Fruit fly (Drosophila melanogaster) whole organism, embryonic: Measurements from ENCODE around the gene Taf6.

Experiments
- Atf6 ChIP-seq: fragments of 200-800 bp; sonication (Bioruptor generic); IDR thresholded peaks from 2 replicates; pipeline ENCODE4 v1.3.6; 2022; ENCODE audit warnings: missing biosample characterization, missing genetic modification characterization
- Blimp-1 ChIP-seq: fragments of 200-800 bp; sonication (Bioruptor generic); optimal IDR thresholded peaks from 3 replicates; lab custom pipeline; 2018; ENCODE audit warnings: missing biosample characterization, missing genetic modification characterization, mild to moderate bottlenecking, moderate library complexity, missing genetic modification reagents
- CG10543 ChIP-seq: fragments of 200-800 bp; sonication (Bioruptor generic); optimal IDR thresholded peaks from 3 replicates; lab custom pipeline; 2017; ENCODE audit warnings: missing biosample characterization, mild to moderate bottlenecking, missing genetic modification characterization, moderate library complexity
- CG12391 ChIP-seq: fragments of 200-800 bp; sonication (Bioruptor generic); optimal IDR thresholded peaks from 3 replicates; lab custom pipeline; 2018; ENCODE audit warnings: missing biosample characterization, mild to moderate bottlenecking, missing genetic modification characterization, moderate library complexity
- CG14014 ChIP-seq: fragments of 200-800 bp; sonication (Bioruptor generic); IDR thresholded peaks from 2 replicates; pipeline ENCODE4 v1.3.6; 2022; ENCODE audit warnings: missing biosample characterization, missing genetic modification characterization
- CG16813 ChIP-seq: fragments of 200-800 bp; sonication (Bioruptor generic); IDR thresholded peaks from 3 replicates; pipeline ENCODE4 v1.3.6; 2022; ENCODE audit warnings: missing biosample characterization, missing genetic modification characterization; ENCODE audit not compliant: partially characterized antibody
- CG17359 ChIP-seq: fragments of 200-800 bp; sonication (Bioruptor generic); optimal IDR thresholded peaks from 3 replicates; lab custom pipeline; 2018; ENCODE audit warnings: missing biosample characterization, mild to moderate bottlenecking, missing genetic modification characterization, moderate library complexity
- CG1792 ChIP-seq: fragments of 200-800 bp; sonication (Bioruptor generic); optimal IDR thresholded peaks from 2 replicates; lab custom pipeline; 2016; ENCODE audit warnings: missing biosample characterization, missing genetic modification characterization
- CG2889 ChIP-seq: fragments of 200-800 bp; sonication (Bioruptor generic); IDR thresholded peaks from 3 replicates; pipeline ENCODE4 v1.3.6; 2022; ENCODE audit warnings: missing biosample characterization, missing genetic modification characterization
- CG30403 ChIP-seq: fragments of 200-800 bp; sonication (Bioruptor generic); optimal IDR thresholded peaks from 3 replicates; lab custom pipeline; 2016; ENCODE audit warnings: missing biosample characterization, missing genetic modification characterization
- CG31365 ChIP-seq: fragments of 200-800 bp; sonication (Bioruptor generic); optimal IDR thresholded peaks from 2 replicates; lab custom pipeline; 2018; ENCODE audit warnings: missing biosample characterization, mild to moderate bottlenecking, missing genetic modification characterization
- CG31441 ChIP-seq: fragments of 200-800 bp; sonication (Bioruptor generic); IDR thresholded peaks from 2 replicates; pipeline ENCODE4 v1.3.6; 2022; ENCODE audit warnings: missing biosample characterization, missing genetic modification characterization
- CG6254 ChIP-seq: fragments of 200-800 bp; sonication (Bioruptor generic); optimal IDR thresholded peaks from 3 replicates; lab custom pipeline; 2017; ENCODE audit warnings: mild to moderate bottlenecking, missing biosample characterization, missing genetic modification reagents, missing genetic modification characterization
- CG7839 ChIP-seq: fragments of 200-800 bp; sonication (Bioruptor generic); optimal IDR thresholded peaks from 3 replicates; lab custom pipeline; 2018; ENCODE audit warnings: missing biosample characterization, mild to moderate bottlenecking, missing genetic modification characterization, moderate library complexity
- CG8089 ChIP-seq: fragments of 200-800 bp; sonication (Bioruptor generic); optimal IDR thresholded peaks from 3 replicates; lab custom pipeline; 2016; ENCODE audit warnings: missing biosample characterization, missing genetic modification characterization
- CG8359 ChIP-seq: fragments of 200-800 bp; sonication (Bioruptor generic); optimal IDR thresholded peaks from 2 replicates; lab custom pipeline; 2017; ENCODE audit warnings: missing biosample characterization, mild to moderate bottlenecking, missing genetic modification characterization, borderline replicate concordance
- CG8478 ChIP-seq: fragments of >200 bp; optimal IDR thresholded peaks from 2 replicates; lab custom pipeline; 2018
- Doc2 ChIP-seq: fragments of 200-800 bp; sonication (Bioruptor generic); IDR thresholded peaks from 2 replicates; pipeline ENCODE4 v1.3.6; 2022; ENCODE audit warnings: missing biosample characterization, missing genetic modification characterization
- E2f2 ChIP-seq: fragments of 200-800 bp; sonication (Bioruptor generic); IDR thresholded peaks from 2 replicates; pipeline ENCODE4 v1.3.6; 2022; ENCODE audit warnings: missing biosample characterization, missing genetic modification characterization
- ERR ChIP-seq: fragments of 200-800 bp; sonication (Bioruptor generic); optimal IDR thresholded peaks from 2 replicates; lab custom pipeline; 2016; ENCODE audit warnings: missing biosample characterization, missing genetic modification characterization
- Fer1 ChIP-seq: fragments of 200-800 bp; sonication (Bioruptor generic); optimal IDR thresholded peaks from 2 replicates; lab custom pipeline; 2017; ENCODE audit warnings: missing biosample characterization, mild to moderate bottlenecking, missing genetic modification characterization
- H15 ChIP-seq: fragments of 200-800 bp; sonication (Bioruptor generic); IDR thresholded peaks from 3 replicates; pipeline ENCODE4 v1.3.6; 2022; ENCODE audit warnings: missing biosample characterization, missing genetic modification characterization
- HLH4C ChIP-seq: fragments of 200-800 bp; sonication (Bioruptor generic); IDR thresholded peaks from 3 replicates; pipeline ENCODE4 v1.3.6; 2022; ENCODE audit warnings: missing biosample characterization, missing genetic modification characterization; ENCODE audit not compliant: partially characterized antibody
- HLH54F ChIP-seq: fragments of 200-800 bp; sonication (Bioruptor generic); optimal IDR thresholded peaks from 3 replicates; lab custom pipeline; 2016; ENCODE audit warnings: missing biosample characterization, missing genetic modification characterization
- Hsf ChIP-seq: fragments of 200-800 bp; sonication (Bioruptor generic); optimal IDR thresholded peaks from 3 replicates; lab custom pipeline; 2016; ENCODE audit warnings: missing biosample characterization, missing genetic modification characterization
- Jarid2 ChIP-seq: fragments of 200-800 bp; sonication (Bioruptor generic); optimal IDR thresholded peaks from 3 replicates; lab custom pipeline; 2017; ENCODE audit warnings: mild to moderate bottlenecking, missing biosample characterization, missing genetic modification reagents, missing genetic modification characterization
- Lpt ChIP-seq: fragments of >200 bp; optimal IDR thresholded peaks from 2 replicates; lab custom pipeline; 2018; ENCODE audit warnings: missing biosample characterization, missing genetic modification characterization
- NFAT ChIP-seq: fragments of 200-800 bp; sonication (Bioruptor generic); IDR thresholded peaks from 2 replicates; pipeline ENCODE4 v1.3.6; 2022; ENCODE audit warnings: missing biosample characterization, missing genetic modification characterization
- NK7.1 ChIP-seq: fragments of 200-800 bp; sonication (Bioruptor generic); optimal IDR thresholded peaks from 3 replicates; lab custom pipeline; 2016; ENCODE audit warnings: missing biosample characterization, missing genetic modification characterization
- Nf-YB ChIP-seq: fragments of 200-800 bp; sonication (Bioruptor generic); optimal IDR thresholded peaks from 3 replicates; lab custom pipeline; 2019; ENCODE audit warnings: missing biosample characterization, mild to moderate bottlenecking, missing genetic modification characterization, moderate library complexity
- Scr ChIP-seq: fragments of 200-800 bp; sonication (Bioruptor generic); IDR thresholded peaks from 2 replicates; pipeline ENCODE4 v1.3.6; 2022; ENCODE audit warnings: missing biosample characterization, missing genetic modification characterization; ENCODE audit not compliant: partially characterized antibody
- Sin3A ChIP-seq: fragments of >200 bp; optimal IDR thresholded peaks from 2 replicates; lab custom pipeline; 2018
- Xbp1 ChIP-seq: fragments of 200-800 bp; sonication (Bioruptor generic); optimal IDR thresholded peaks from 3 replicates; lab custom pipeline; 2016; ENCODE audit warnings: missing biosample characterization, mild to moderate bottlenecking, missing genetic modification characterization
- bbx ChIP-seq: fragments of 200-800 bp; sonication (Bioruptor generic); IDR thresholded peaks from 2 replicates; pipeline ENCODE4 v1.3.6; 2022; ENCODE audit warnings: missing biosample characterization, missing genetic modification characterization; ENCODE audit not compliant: partially characterized antibody
- btn ChIP-seq: fragments of 200-800 bp; sonication (Bioruptor generic); optimal IDR thresholded peaks from 2 replicates; lab custom pipeline; 2016; ENCODE audit warnings: missing biosample characterization, missing genetic modification characterization
- chm ChIP-seq: fragments of 200-800 bp; sonication (Bioruptor generic); IDR thresholded peaks from 2 replicates; pipeline ENCODE4 v1.3.6; 2022; ENCODE audit warnings: missing biosample characterization, missing genetic modification characterization
- crp ChIP-seq, 2 experiments: fragments of 200-800 bp; sonication (Bioruptor generic); optimal IDR thresholded peaks; 2 replicates in 1 of 2; 3 replicates in 1 of 2; lab custom pipeline; 2017; ENCODE audit warnings: missing biosample characterization in 2 of 2, missing genetic modification characterization in 2 of 2, mild to moderate bottlenecking in 1 of 2, moderate library complexity in 1 of 2
- dmrt99B ChIP-seq: fragments of 200-800 bp; sonication (Bioruptor generic); optimal IDR thresholded peaks from 2 replicates; lab custom pipeline; 2018; ENCODE audit warnings: missing biosample characterization, mild to moderate bottlenecking, missing genetic modification characterization, moderate library complexity
- grn ChIP-seq: fragments of 200-800 bp; sonication (Bioruptor generic); optimal IDR thresholded peaks from 3 replicates; lab custom pipeline; 2017; ENCODE audit warnings: missing biosample characterization, missing genetic modification characterization
- inv ChIP-seq: fragments of 200-800 bp; sonication (Bioruptor generic); IDR thresholded peaks from 2 replicates; pipeline ENCODE4 v1.3.6; 2022; ENCODE audit warnings: missing biosample characterization, missing genetic modification characterization; ENCODE audit not compliant: partially characterized antibody
- lola ChIP-seq, 3 experiments: fragments of >200 bp in 2 of 3; fragments of 200-800 bp in 1 of 3; sonication (Bioruptor generic) in 1 of 3; optimal IDR thresholded peaks; 2 replicates each; lab custom pipeline; 2017 to 2019; ENCODE audit warnings: missing biosample characterization in 3 of 3, missing genetic modification characterization in 3 of 3, mild to moderate bottlenecking in 1 of 3, moderate library complexity in 1 of 3
- odd ChIP-seq: fragments of 200-800 bp; sonication (Bioruptor generic); optimal IDR thresholded peaks from 2 replicates; lab custom pipeline; 2017; ENCODE audit warnings: missing biosample characterization, mild to moderate bottlenecking, missing genetic modification characterization
- p53 ChIP-seq: fragments of 200-800 bp; sonication (Bioruptor generic); optimal IDR thresholded peaks from 2 replicates; lab custom pipeline; 2016; ENCODE audit warnings: missing biosample characterization, missing genetic modification characterization
- sd ChIP-seq: fragments of 200-800 bp; sonication (Bioruptor generic); optimal IDR thresholded peaks from 3 replicates; lab custom pipeline; 2018; ENCODE audit warnings: missing biosample characterization, mild to moderate bottlenecking, missing genetic modification characterization, moderate library complexity
- sens ChIP-seq: fragments of 200-800 bp; sonication (Bioruptor generic); peaks from one replicate; lab custom pipeline; 2016; ENCODE audit warnings: missing biosample characterization, missing genetic modification characterization
- slbo ChIP-seq: fragments of 200-800 bp; sonication (Bioruptor generic); IDR thresholded peaks from 2 replicates; pipeline ENCODE4 v1.3.6; 2022; ENCODE audit warnings: missing biosample characterization, missing genetic modification characterization
- stwl ChIP-seq: fragments of 200-800 bp; sonication (Bioruptor generic); optimal IDR thresholded peaks from 3 replicates; lab custom pipeline; 2018; ENCODE audit warnings: missing biosample characterization, mild to moderate bottlenecking, missing genetic modification characterization, moderate library complexity
- tx ChIP-seq: fragments of 200-800 bp; sonication (Bioruptor generic); optimal IDR thresholded peaks from 2 replicates; lab custom pipeline; 2016; ENCODE audit warnings: missing biosample characterization, missing genetic modification characterization
- z ChIP-seq: fragments of 200-800 bp; sonication (Bioruptor generic); IDR thresholded peaks from 3 replicates; pipeline ENCODE4 v1.3.6; 2022; ENCODE audit warnings: missing biosample characterization, missing genetic modification characterization
- zf30C ChIP-seq: fragments of 200-800 bp; sonication (Bioruptor generic); optimal IDR thresholded peaks from 3 replicates; lab custom pipeline; 2018; ENCODE audit warnings: missing biosample characterization, mild to moderate bottlenecking, missing genetic modification characterization

Gene Taf6

DNA sequence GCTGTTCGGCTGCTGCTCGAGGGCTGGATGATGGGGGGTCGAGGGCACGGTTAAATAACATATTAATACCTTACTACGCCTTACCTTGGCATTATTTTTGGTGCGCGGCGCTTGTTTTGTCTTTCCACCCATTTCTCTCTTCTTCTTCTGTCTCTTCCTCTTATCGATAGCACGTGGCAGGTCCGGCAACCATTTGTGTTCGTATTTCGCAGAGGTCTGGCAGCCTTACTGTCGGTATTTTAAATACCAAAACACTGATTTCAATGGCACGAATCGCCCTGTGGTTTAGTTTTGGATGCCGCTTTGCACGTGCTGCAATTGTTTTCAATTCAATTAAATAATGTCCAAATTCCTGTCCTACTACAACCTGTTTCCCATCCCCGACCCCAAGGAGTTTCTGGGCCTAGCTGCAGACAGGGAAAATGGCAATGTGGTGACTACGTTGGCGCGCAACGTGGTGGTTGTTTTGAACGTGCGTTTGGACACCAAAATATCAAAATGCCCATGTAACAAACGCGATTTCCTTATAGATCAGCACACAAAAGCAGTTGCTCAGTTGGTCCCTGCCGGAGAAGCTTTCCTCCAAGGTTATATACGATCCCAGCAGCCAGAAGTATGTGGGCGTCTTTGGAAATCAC lies 46.6 kb upstream of the Taf6 start, which contains the start of the genes Ltn1 and CG9300 (continued):
- TF ChIP-seq NFAT (GFP tag; lab: Robert Waterston, UW) (peak; percentile 50; the same call in 1 of the 2 replicates), tx (GFP tag; lab: Kevin White, UChicago) (peak; percentile 31), stwl (tag; lab: Kevin White, UChicago) (peak; percentile 81), Scr (GFP tag; lab: Robert Waterston, UW) (peak; percentile 56), CG16813 (GFP tag; lab: Robert Waterston, UW) (peak; percentile 51; the same call in 2 of the 3 replicates), CG14014 (no peak), Atf6 (GFP tag; lab: Robert Waterston, UW) (no peak), HLH4C (GFP tag; lab: Robert Waterston, UW) (peak; percentile 43; the same call in 1 of the 3 replicates), inv (peak; percentile 41; the same call in 1 of the 2 replicates), E2f2 (peak; percentile 67), crp (GFP tag; optimal IDR thresholded peaks at IDR 0.05; lab: Kevin White, UChicago) (peak in 1 of 2 experiments; percentile 17), Sin3A (peak; percentile 83), CG6254 (peak; percentile 100), p53 (GFP tag; lab: Kevin White, UChicago) (peak; percentile 44), btn (GFP tag; lab: Kevin White, UChicago) (no peak), Lpt (no peak), Xbp1 (peak; percentile 33), H15 (GFP tag; lab: Robert Waterston, UW) (no peak), CG30403 (peak; percentile 23)

DNA sequence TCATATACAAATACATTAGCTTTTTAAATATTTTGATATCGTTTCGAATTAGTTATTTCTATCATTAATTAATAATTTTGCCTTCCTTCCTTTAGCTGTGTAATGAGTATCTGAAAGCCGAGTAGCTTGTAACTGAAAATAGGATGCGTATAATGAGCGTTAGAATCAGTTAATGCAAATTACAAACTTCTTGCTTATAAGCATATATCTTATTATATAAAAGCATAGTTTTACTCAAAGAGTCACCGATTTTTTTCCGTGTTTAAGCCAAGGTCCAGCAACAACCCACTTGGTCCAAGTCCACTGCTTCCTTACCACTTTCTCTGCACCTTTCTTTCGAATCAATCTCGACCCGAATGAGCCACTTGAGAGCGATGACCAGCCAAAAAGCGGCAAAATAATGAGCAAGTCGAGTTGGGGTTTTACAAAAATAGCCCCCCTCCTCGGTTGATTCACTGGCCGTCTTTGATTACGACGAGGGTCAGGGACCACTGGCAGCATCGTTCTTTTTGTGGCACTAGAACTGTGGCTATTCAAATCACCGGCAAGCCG lies 42.9 kb upstream of the Taf6 start:
- no peak for TF ChIP-seq ERR (GFP tag; lab: Kevin White, UChicago)
- no peak for TF ChIP-seq Fer1
- no peak for TF ChIP-seq dmrt99B (tag; lab: Kevin White, UChicago)
- TF ChIP-seq CG8089 (GFP tag; lab: Kevin White, UChicago), result no peak
- no peak for TF ChIP-seq NK7.1 (GFP tag; lab: Kevin White, UChicago)
- no peak for TF ChIP-seq z (GFP tag; lab: Robert Waterston, UW)
- TF ChIP-seq CG8359 (GFP tag; lab: Kevin White, UChicago), result no peak
- no peak for TF ChIP-seq CG17359 (tag; lab: Kevin White, UChicago)
- no peak for TF ChIP-seq CG1792 (GFP tag; lab: Kevin White, UChicago)
- no peak for TF ChIP-seq sd
- no peak for TF ChIP-seq Hsf (GFP tag; lab: Kevin White, UChicago)
- TF ChIP-seq Jarid2, result no peak
- no peak for TF ChIP-seq slbo (GFP tag; lab: Robert Waterston, UW)
- TF ChIP-seq CG8478, result no peak
- TF ChIP-seq CG2889, result no peak
- TF ChIP-seq grn (GFP tag; lab: Kevin White, UChicago), result no peak
- TF ChIP-seq odd, result no peak
- no peak for TF ChIP-seq CG31365
- peak; percentile 2 for TF ChIP-seq Nf-YB
- TF ChIP-seq sens (GFP tag; lab: Kevin White, UChicago), result peak; percentile 50
- no peak for TF ChIP-seq CG31441
- TF ChIP-seq CG10543, result no peak
- no peak for TF ChIP-seq CG12391
- no peak for TF ChIP-seq HLH54F (GFP tag; lab: Kevin White, UChicago)
- no peak for TF ChIP-seq CG7839 (tag; lab: Kevin White, UChicago)
- TF ChIP-seq Doc2 (GFP tag; lab: Robert Waterston, UW), result no peak
- peak; percentile 20 for TF ChIP-seq zf30C (GFP tag; lab: Kevin White, UChicago)
- no peak for TF ChIP-seq bbx (GFP tag; lab: Robert Waterston, UW)
- peak; percentile 44 for TF ChIP-seq Blimp-1 (GFP tag; lab: Kevin White, UChicago)
- peak in 1 of 3 experiments; percentile 14 for TF ChIP-seq lola (GFP tag; optimal IDR thresholded peaks at IDR 0.05; lab: Kevin White, UChicago)
- no peak for TF ChIP-seq chm
- TF ChIP-seq, all 482 proteins: peak for 5
